Worm (Caenorhabditis elegans): Measurements from ENCODE around the gene srxa-16.

ce11 chrV:16124739-16125138 is 10.6 kb upstream of the srxa-16 start, which contains the start of gene nhr-111:
- TF ChIP-seq cnd-1 (tag; optimal IDR thresholded peaks at IDR 0.05): no peak
- no peak for TF ChIP-seq nhr-237 (tag; optimal IDR thresholded peaks at IDR 0.05)

Measured in whole organism, mixed stage, embryonic.